Worm (Caenorhabditis elegans) whole organism, L4 larva: ENCODE results near the gene W03G11.2.

Experiments used
- R02D3.7 ChIP-seq: fragments of 150-350 bp; sonication (generic microtip); optimal IDR thresholded peaks from 3 replicates; lab custom pipeline; 2014; ENCODE audit warnings: missing biosample characterization, missing genetic modification characterization
- ctbp-1 ChIP-seq: fragments of 200-800 bp; sonication (Bioruptor generic); IDR thresholded peaks from 2 replicates; pipeline ENCODE4 v1.3.6; 2022; ENCODE audit warnings: missing genetic modification reagents, missing genetic modification characterization, missing compliant biosample characterization
- dpl-1 ChIP-seq: fragments of 150-350 bp; optimal IDR thresholded peaks from 2 replicates; lab custom pipeline; 2014; ENCODE audit warnings: missing biosample characterization, missing genetic modification reagents, missing genetic modification characterization
- lin-39 ChIP-seq: fragments of 150-350 bp; optimal IDR thresholded peaks from 2 replicates; lab custom pipeline; 2014; ENCODE audit warnings: missing biosample characterization, missing genetic modification reagents, missing genetic modification characterization
- nhr-41 ChIP-seq: fragments of 200-800 bp; sonication (Bioruptor generic); IDR thresholded peaks from 2 replicates; pipeline ENCODE4 v1.3.6; 2022; ENCODE audit warnings: missing genetic modification reagents, missing genetic modification characterization, missing compliant biosample characterization
- zag-1 ChIP-seq: fragments of 150-350 bp; optimal IDR thresholded peaks from 2 replicates; lab custom pipeline; 2014; ENCODE audit warnings: missing biosample characterization, missing genetic modification characterization

- TF ChIP-seq ctbp-1 (GFP tag; lab: Robert Waterston, UW) (no peak), nhr-41 (GFP tag; lab: Robert Waterston, UW) (no peak), zag-1 (tag; lab: Kevin White, UChicago) (no peak), lin-39 (tag; lab: Kevin White, UChicago) (no peak), R02D3.7 (tag; lab: Kevin White, UChicago) (no peak), dpl-1 (no peak)
Observed at ce11 chrX:12064908-12065307, 43.5 kb downstream of the W03G11.2 start, which contains the start of gene lgc-23.
